Fruit fly (Drosophila melanogaster) whole organism: ENCODE data around the gene AIF.

Source experiments
- CG8478 ChIP-seq: fragments of >200 bp; optimal IDR thresholded peaks from 2 replicates; lab custom pipeline; 2018; ENCODE audit warnings: inconsistent platforms
- Dll ChIP-seq: fragments of >200 bp; optimal IDR thresholded peaks from 2 replicates; lab custom pipeline; 2017
- pan ChIP-seq: fragments of >200 bp; optimal IDR thresholded peaks from 2 replicates; lab custom pipeline; 2017
- psq ChIP-seq: fragments of >200 bp; optimal IDR thresholded peaks from 2 replicates; lab custom pipeline; 2017

dm6 chr2L:2185373-2185772 lies 33.8 kb downstream of the AIF start:
- no peak for TF ChIP-seq psq (lab: Kevin White, UChicago)
- TF ChIP-seq CG8478 (lab: Kevin White, UChicago) = no peak
- no peak for TF ChIP-seq pan (lab: Kevin White, UChicago)
- no peak for TF ChIP-seq Dll (lab: Kevin White, UChicago)
